Fruit fly (Drosophila melanogaster) S2 (cell line): ENCODE results near the gene Ptp10D.

Experiments used
- CG8478 ChIP-seq: fragments of >200 bp; optimal IDR thresholded peaks from 2 replicates; lab custom pipeline; 2018
- CTCF ChIP-seq, 2 experiments: fragments of >200 bp; optimal IDR thresholded peaks; 2 replicates each; lab custom pipeline; 2018

DNA sequence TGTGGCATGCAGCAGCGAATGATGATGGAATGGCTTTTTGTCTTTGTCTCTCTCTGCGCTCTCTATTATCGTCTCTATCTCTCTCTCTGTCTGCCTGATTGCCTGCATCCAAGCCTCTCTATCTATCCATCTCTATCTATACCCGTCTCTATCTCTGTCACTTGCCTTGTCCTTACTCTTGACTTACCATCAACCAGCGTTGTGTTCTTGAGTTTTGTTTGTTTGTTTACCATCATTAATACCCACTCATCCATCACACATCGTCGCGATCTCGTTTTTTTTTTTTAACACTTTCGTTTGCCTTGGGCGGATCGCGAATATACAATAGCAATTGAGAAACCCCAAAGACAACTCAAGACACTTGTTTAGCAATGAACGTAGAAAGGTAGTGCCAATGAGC, 67.9 kb downstream of the Ptp10D start:
- TF ChIP-seq CG8478 (no peak), CTCF (optimal IDR thresholded peaks at IDR 0.05; lab: Kevin White, UChicago) (no peak)
